Worm (Caenorhabditis elegans): ENCODE data around the gene pgap-3.

pgap-3 gene

ce11 chrV:6003301-6003700 lies 44.4 kb downstream of the pgap-3 start, which contains the start of gene fos-1:
Gene fos-1 (plus strand): TSS chrV:6003601.
- TF ChIP-seq ttx-3 (tag; optimal IDR thresholded peaks at IDR 0.05), result no peak
- no peak for TF ChIP-seq hlh-13 (GFP tag; optimal IDR thresholded peaks at IDR 0.05)
- TF ChIP-seq nhr-11 (tag; optimal IDR thresholded peaks at IDR 0.05), result no peak
- no peak for TF ChIP-seq madf-2 (tag; optimal IDR thresholded peaks at IDR 0.05)
- no peak for TF ChIP-seq hlh-15 (tag; optimal IDR thresholded peaks at IDR 0.05)
- no peak for TF ChIP-seq eyg-1 (tag; optimal IDR thresholded peaks at IDR 0.05)
- TF ChIP-seq pat-9 (tag; optimal IDR thresholded peaks at IDR 0.05), result no peak
- no peak for TF ChIP-seq pag-3 (tag; optimal IDR thresholded peaks at IDR 0.05; ENCODE audit: borderline replicate concordance)
- TF ChIP-seq hlh-8 (tag; optimal IDR thresholded peaks at IDR 0.05), result no peak
- no peak for TF ChIP-seq odd-2 (tag; optimal IDR thresholded peaks at IDR 0.05)
- TF ChIP-seq ceh-19 (GFP tag; optimal IDR thresholded peaks at IDR 0.05), result no peak
- no peak for TF ChIP-seq tbx-7 (tag; optimal IDR thresholded peaks at IDR 0.05)
- TF ChIP-seq fax-1 (tag; optimal IDR thresholded peaks at IDR 0.05), result no peak
- no peak for TF ChIP-seq lin-11 (tag; optimal IDR thresholded peaks at IDR 0.05)
- TF ChIP-seq pax-1 (tag; optimal IDR thresholded peaks at IDR 0.05), result no peak

DNA sequence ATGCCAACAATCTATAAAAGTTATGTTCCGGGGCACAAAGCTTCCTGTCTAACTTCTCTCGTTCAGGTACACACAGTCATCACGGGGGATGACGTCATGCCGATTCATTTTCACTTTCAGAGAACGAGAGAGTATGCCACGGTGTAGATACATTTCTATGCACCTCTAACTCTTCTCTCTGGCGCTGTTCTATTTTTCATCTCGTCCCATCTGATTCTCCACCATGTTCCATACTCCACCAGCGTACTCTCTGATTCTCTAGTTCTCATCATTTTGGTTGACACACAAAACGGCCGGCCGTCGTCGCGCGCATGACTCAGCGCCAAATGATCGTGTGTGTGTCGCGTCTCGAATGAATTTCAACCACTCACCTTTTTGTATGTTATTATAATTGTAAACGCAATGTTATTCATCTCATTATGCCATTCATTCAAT lies 47.3 kb downstream of the pgap-3 start:
- TF ChIP-seq dmd-4 (tag; optimal IDR thresholded peaks at IDR 0.05; ENCODE audit: borderline replicate concordance) (no peak), hlh-30 (tag; optimal IDR thresholded peaks at IDR 0.05; ENCODE audit: insufficient read depth) (peak; percentile 80), unc-86 (tag; optimal IDR thresholded peaks at IDR 0.05) (no peak), elt-2 (tag; optimal IDR thresholded peaks at IDR 0.05) (peak; percentile 41), hlh-13 (GFP tag; optimal IDR thresholded peaks at IDR 0.05) (no peak), ztf-16 (tag; optimal IDR thresholded peaks at IDR 0.05) (peak; percentile 10), ceh-19 (GFP tag; optimal IDR thresholded peaks at IDR 0.05) (peak; percentile 65), dve-1 (tag; optimal IDR thresholded peaks at IDR 0.05) (peak; percentile 69), tbx-7 (tag; optimal IDR thresholded peaks at IDR 0.05) (no peak), pros-1 (tag; optimal IDR thresholded peaks at IDR 0.05) (no peak), ahr-1 (tag; optimal IDR thresholded peaks at IDR 0.05) (no peak), ama-1 (optimal IDR thresholded peaks at IDR 0.05) (no peak), ceh-31 (tag; optimal IDR thresholded peaks at IDR 0.05) (peak; percentile 83), syd-9 (tag; optimal IDR thresholded peaks at IDR 0.05) (no peak), nfya-1 (tag; optimal IDR thresholded peaks at IDR 0.05) (peak; percentile 72), ceh-24 (tag; optimal IDR thresholded peaks at IDR 0.05) (no peak), C38D4.7 (GFP tag; optimal IDR thresholded peaks at IDR 0.05) (no peak), lin-11 (tag; optimal IDR thresholded peaks at IDR 0.05) (no peak), ceh-45 (GFP tag; IDR thresholded peaks at IDR 0.05) (no peak), pag-3 (tag; optimal IDR thresholded peaks at IDR 0.05; ENCODE audit: borderline replicate concordance) (no peak), F13H6.1 (tag; optimal IDR thresholded peaks at IDR 0.05) (peak; percentile 73), pha-4 (tag; optimal IDR thresholded peaks at IDR 0.05) (no peak), ceh-6 (GFP tag; optimal IDR thresholded peaks at IDR 0.05) (no peak), sox-2 (GFP tag; IDR thresholded peaks at IDR 0.05) (no peak), npax-4 (tag; optimal IDR thresholded peaks at IDR 0.05) (no peak), ceh-14 (tag; optimal IDR thresholded peaks at IDR 0.05) (no peak), fax-1 (tag; optimal IDR thresholded peaks at IDR 0.05) (peak; percentile 22), pha-2 (tag; optimal IDR thresholded peaks at IDR 0.05) (no peak), ceh-2 (tag; optimal IDR thresholded peaks at IDR 0.05) (peak; percentile 5), rnt-1 (tag; optimal IDR thresholded peaks at IDR 0.05) (peak; percentile 39), ets-4 (tag; optimal IDR thresholded peaks at IDR 0.05) (peak; percentile 55), Y22D7AL.16 (tag; optimal IDR thresholded peaks at IDR 0.05) (no peak), fkh-10 (GFP tag; optimal IDR thresholded peaks at IDR 0.05) (no peak), odd-2 (tag; optimal IDR thresholded peaks at IDR 0.05) (no peak), ceh-30 (tag; optimal IDR thresholded peaks at IDR 0.05) (no peak), madf-2 (tag; optimal IDR thresholded peaks at IDR 0.05) (no peak), che-1 (tag; optimal IDR thresholded peaks at IDR 0.05) (no peak), hlh-6 (tag; optimal IDR thresholded peaks at IDR 0.05) (no peak), sox-4 (tag; optimal IDR thresholded peaks at IDR 0.05) (no peak), tbx-2 (tag; optimal IDR thresholded peaks at IDR 0.05) (peak; percentile 70), ceh-22 (tag; optimal IDR thresholded peaks at IDR 0.05) (no peak), hlh-8 (tag; optimal IDR thresholded peaks at IDR 0.05) (no peak), ceh-48 (tag; optimal IDR thresholded peaks at IDR 0.05) (no peak), C08G9.2 (tag; optimal IDR thresholded peaks at IDR 0.05) (peak; percentile 52), K09A11.1 (tag; optimal IDR thresholded peaks at IDR 0.05; ENCODE audit: insufficient read depth) (no peak)
